Worm (Caenorhabditis elegans) whole organism, L1 larva: ENCODE results near the gene Y57G11B.8.

Experiments
- C04F5.9 ChIP-seq: sonication (generic microtip); optimal IDR thresholded peaks from 2 replicates; lab custom pipeline; 2016; ENCODE audit warnings: missing genetic modification characterization, missing compliant biosample characterization
- C16A3.4 ChIP-seq: fragments of 150-350 bp; optimal IDR thresholded peaks from 2 replicates; lab custom pipeline; 2014; ENCODE audit warnings: missing biosample characterization, missing genetic modification characterization
- C34B4.2 ChIP-seq: sonication (generic microtip); optimal IDR thresholded peaks from 2 replicates; lab custom pipeline; 2017; ENCODE audit warnings: mild to moderate bottlenecking, missing genetic modification characterization, missing compliant biosample characterization
- F16B12.6 ChIP-seq: fragments of 150-350 bp; optimal IDR thresholded peaks from 2 replicates; lab custom pipeline; 2014; ENCODE audit warnings: missing biosample characterization, missing genetic modification characterization
- blmp-1 ChIP-seq: fragments of 150-350 bp; optimal IDR thresholded peaks from 2 replicates; lab custom pipeline; 2014; ENCODE audit warnings: missing biosample characterization, missing genetic modification characterization
- ceh-82 ChIP-seq, 3 experiments: fragments of 150-350 bp in 1 of 3; sonication (generic microtip) in 2 of 3; optimal IDR thresholded peaks; 2 replicates each; lab custom pipeline; 2014 to 2017; ENCODE audit warnings: missing biosample characterization in 3 of 3, missing genetic modification characterization in 3 of 3
- efl-1 ChIP-seq, 4 experiments: fragments of 150-350 bp; optimal IDR thresholded peaks in 3 of 4; peaks in 1 of 4; 1 replicate in 1 of 4; 2 replicates in 3 of 4; lab custom pipeline; 2014; ENCODE audit warnings: missing biosample characterization in 2 of 4, missing genetic modification characterization in 2 of 4, missing genetic modification reagents in 2 of 4
- elt-2 ChIP-seq: sonication (generic microtip); optimal IDR thresholded peaks from 2 replicates; lab custom pipeline; 2016; ENCODE audit warnings: missing genetic modification characterization, mild to moderate bottlenecking, inconsistent platforms, missing compliant biosample characterization, missing genetic modification reagents
- elt-3 ChIP-seq, 6 experiments: fragments of 150-350 bp in 1 of 6; sonication (generic microtip); optimal IDR thresholded peaks; 2 replicates each; lab custom pipeline; 2017 to 2018; ENCODE audit warnings: missing biosample characterization in 6 of 6, missing genetic modification characterization in 6 of 6, inconsistent platforms in 1 of 6
- fkh-10 ChIP-seq: sonication (generic microtip); optimal IDR thresholded peaks from 2 replicates; lab custom pipeline; 2017; ENCODE audit warnings: missing biosample characterization, missing genetic modification reagents, missing genetic modification characterization
- fkh-4 ChIP-seq: sonication (generic microtip); optimal IDR thresholded peaks from 2 replicates; lab custom pipeline; 2016; ENCODE audit warnings: missing compliant biosample characterization, missing genetic modification characterization, borderline replicate concordance
- fkh-8 ChIP-seq: sonication (generic microtip); optimal IDR thresholded peaks from 2 replicates; lab custom pipeline; 2016; ENCODE audit warnings: mild to moderate bottlenecking, missing genetic modification characterization, missing compliant biosample characterization
- fos-1 ChIP-seq: fragments of 150-350 bp; optimal IDR thresholded peaks from 2 replicates; lab custom pipeline; 2014; ENCODE audit warnings: missing biosample characterization, missing genetic modification characterization
- hlh-17 ChIP-seq: fragments of 200-800 bp; sonication (Bioruptor generic); optimal IDR thresholded peaks from 2 replicates; lab custom pipeline; 2018; ENCODE audit warnings: missing genetic modification characterization, mild to moderate bottlenecking, missing compliant biosample characterization, moderate library complexity, borderline replicate concordance
- hlh-4 ChIP-seq: sonication (generic microtip); optimal IDR thresholded peaks from 2 replicates; lab custom pipeline; 2016; ENCODE audit warnings: mild to moderate bottlenecking, missing genetic modification characterization, missing compliant biosample characterization
- isw-1 ChIP-seq: fragments of 200-800 bp; sonication (Bioruptor generic); IDR thresholded peaks from 2 replicates; pipeline ENCODE4 v1.3.6; 2022; ENCODE audit warnings: missing genetic modification characterization, missing compliant biosample characterization
- jun-1 ChIP-seq: fragments of 150-350 bp; optimal IDR thresholded peaks from 2 replicates; lab custom pipeline; 2014; ENCODE audit warnings: missing biosample characterization, missing genetic modification reagents, missing genetic modification characterization
- lin-14 ChIP-seq: fragments of 200-800 bp; sonication (Bioruptor generic); optimal IDR thresholded peaks from 2 replicates; lab custom pipeline; 2018; ENCODE audit warnings: mild to moderate bottlenecking, missing genetic modification characterization, moderate library complexity, missing compliant biosample characterization
- lin-35 ChIP-seq, 2 experiments: fragments of 150-350 bp; optimal IDR thresholded peaks; 2 replicates each; lab custom pipeline; 2014; ENCODE audit warnings: missing biosample characterization in 2 of 2, missing genetic modification characterization in 2 of 2, missing genetic modification reagents in 2 of 2
- lin-39 ChIP-seq: fragments of 150-350 bp; optimal IDR thresholded peaks from 2 replicates; lab custom pipeline; 2014; ENCODE audit warnings: missing biosample characterization, missing genetic modification reagents, missing genetic modification characterization
- lsy-2 ChIP-seq, 2 experiments: fragments of 150-350 bp; optimal IDR thresholded peaks; 2 replicates each; lab custom pipeline; 2014; ENCODE audit warnings: missing biosample characterization in 2 of 2, missing genetic modification characterization in 2 of 2
- mdl-1 ChIP-seq, 2 experiments: fragments of 150-350 bp; optimal IDR thresholded peaks; 2 replicates each; lab custom pipeline; 2014 to 2017; ENCODE audit warnings: missing biosample characterization in 2 of 2, missing genetic modification characterization in 2 of 2, inconsistent platforms in 1 of 2
- mep-1 ChIP-seq: fragments of 150-350 bp; optimal IDR thresholded peaks from 2 replicates; lab custom pipeline; 2014; ENCODE audit warnings: missing biosample characterization, missing genetic modification characterization
- nhr-11 ChIP-seq: fragments of 150-350 bp; optimal IDR thresholded peaks from 2 replicates; lab custom pipeline; 2014; ENCODE audit warnings: missing biosample characterization, missing genetic modification characterization
- nhr-20 ChIP-seq: sonication (generic microtip); optimal IDR thresholded peaks from 2 replicates; lab custom pipeline; 2016; ENCODE audit warnings: mild to moderate bottlenecking, missing genetic modification characterization, missing compliant biosample characterization
- nhr-71 ChIP-seq: sonication (generic microtip); optimal IDR thresholded peaks from 2 replicates; lab custom pipeline; 2016; ENCODE audit warnings: mild to moderate bottlenecking, missing genetic modification characterization, moderate library complexity, missing compliant biosample characterization
- nhr-84 ChIP-seq: sonication (generic microtip); optimal IDR thresholded peaks from 2 replicates; lab custom pipeline; 2017; ENCODE audit warnings: missing biosample characterization, missing genetic modification characterization
- nhr-85 ChIP-seq: sonication (generic microtip); peaks from one replicate; lab custom pipeline; 2016; ENCODE audit warnings: missing genetic modification characterization, inconsistent platforms, missing compliant biosample characterization
- nhr-90 ChIP-seq: sonication (generic microtip); optimal IDR thresholded peaks from 2 replicates; lab custom pipeline; 2016; ENCODE audit warnings: mild to moderate bottlenecking, missing genetic modification characterization, missing compliant biosample characterization; ENCODE audit not compliant: poor library complexity
- skn-1 ChIP-seq: fragments of 150-350 bp; optimal IDR thresholded peaks from 2 replicates; lab custom pipeline; 2014; ENCODE audit warnings: missing biosample characterization, missing genetic modification characterization
- snu-23 ChIP-seq: sonication (generic microtip); optimal IDR thresholded peaks from 2 replicates; lab custom pipeline; 2016; ENCODE audit warnings: missing genetic modification characterization, missing compliant biosample characterization
- sup-37 ChIP-seq: fragments of 200-800 bp; sonication (Bioruptor generic); optimal IDR thresholded peaks from 2 replicates; lab custom pipeline; 2018; ENCODE audit warnings: mild to moderate bottlenecking, missing genetic modification characterization, missing compliant biosample characterization
- swsn-7 ChIP-seq: sonication (generic microtip); optimal IDR thresholded peaks from 2 replicates; lab custom pipeline; 2016; ENCODE audit warnings: missing genetic modification characterization, missing compliant biosample characterization
- tbx-2 ChIP-seq: sonication (generic microtip); optimal IDR thresholded peaks from 2 replicates; lab custom pipeline; 2016; ENCODE audit warnings: missing genetic modification characterization, missing compliant biosample characterization
- tlp-1 ChIP-seq: fragments of 150-350 bp; optimal IDR thresholded peaks from 2 replicates; lab custom pipeline; 2014; ENCODE audit warnings: missing biosample characterization, missing genetic modification characterization
- unc-62 ChIP-seq: fragments of 150-350 bp; optimal IDR thresholded peaks from 2 replicates; lab custom pipeline; 2014; ENCODE audit warnings: missing biosample characterization, missing genetic modification reagents, missing genetic modification characterization
- vab-15 ChIP-seq: sonication (generic microtip); optimal IDR thresholded peaks from 2 replicates; lab custom pipeline; 2017; ENCODE audit warnings: missing genotype, mild to moderate bottlenecking, missing genetic modification characterization, missing compliant biosample characterization
- zag-1 ChIP-seq: fragments of 150-350 bp; optimal IDR thresholded peaks from 2 replicates; lab custom pipeline; 2014; ENCODE audit warnings: missing biosample characterization, missing genetic modification characterization
- zip-4 ChIP-seq: fragments of 200-800 bp; sonication (Bioruptor generic); optimal IDR thresholded peaks from 2 replicates; lab custom pipeline; 2018; ENCODE audit warnings: mild to moderate bottlenecking, missing genetic modification characterization, moderate library complexity, missing compliant biosample characterization
- ztf-4 ChIP-seq: fragments of 150-350 bp; optimal IDR thresholded peaks from 2 replicates; lab custom pipeline; 2014; ENCODE audit warnings: missing biosample characterization, missing genetic modification characterization

Y57G11B.8 gene

ce11 chrIV:14609774-14610173, 31.3 kb upstream of the Y57G11B.8 start:
- peak in 1 of 6 experiments; percentile 22 for TF ChIP-seq elt-3 (tag; optimal IDR thresholded peaks at IDR 0.05; lab: Kevin White, UChicago)
- TF ChIP-seq nhr-85 (tag; lab: Kevin White, UChicago), result peak; percentile 84
- no peak for TF ChIP-seq efl-1 (optimal IDR thresholded peaks at IDR 0.05; lab: Kevin White, UChicago)
- no peak for TF ChIP-seq efl-1 (GFP tag; optimal IDR thresholded peaks at IDR 0.05 in 1 of 2; lab: Kevin White, UChicago)
- TF ChIP-seq zag-1, result no peak
- TF ChIP-seq nhr-20 (tag; lab: Kevin White, UChicago), result peak; percentile 68
- no peak for TF ChIP-seq C16A3.4 (tag; lab: Kevin White, UChicago)
- TF ChIP-seq sup-37 (GFP tag; lab: Kevin White, UChicago), result no peak
- peak in 1 of 2 experiments; percentile 69 for TF ChIP-seq lin-35 (GFP tag; optimal IDR thresholded peaks at IDR 0.05; lab: Kevin White, UChicago)
- TF ChIP-seq nhr-90 (tag; lab: Kevin White, UChicago), result peak; percentile 1
- TF ChIP-seq swsn-7 (tag; lab: Kevin White, UChicago), result no peak
- TF ChIP-seq tbx-2 (tag; lab: Kevin White, UChicago), result no peak
- no peak for TF ChIP-seq nhr-84 (tag; lab: Kevin White, UChicago)
- TF ChIP-seq skn-1 (tag; lab: Kevin White, UChicago), result peak; percentile 72
- TF ChIP-seq ztf-4 (tag; lab: Kevin White, UChicago), result no peak
- TF ChIP-seq lin-14 (GFP tag; lab: Kevin White, UChicago), result peak; percentile 24
- TF ChIP-seq hlh-17 (GFP tag; lab: Kevin White, UChicago), result no peak
- TF ChIP-seq vab-15 (tag; lab: Kevin White, UChicago), result no peak
- TF ChIP-seq nhr-11 (tag; lab: Kevin White, UChicago), result no peak
- no peak for TF ChIP-seq tlp-1 (tag; lab: Kevin White, UChicago)
- no peak for TF ChIP-seq zip-4
- TF ChIP-seq mep-1 (tag; lab: Kevin White, UChicago), result peak; percentile 33
- TF ChIP-seq elt-2, result peak; percentile 18
- TF ChIP-seq fos-1 (tag; lab: Kevin White, UChicago), result no peak
- TF ChIP-seq mdl-1 (tag; optimal IDR thresholded peaks at IDR 0.05; lab: Kevin White, UChicago), result peak in 1 of 2 experiments; percentile 8
- no peak for TF ChIP-seq ceh-82 (tag; optimal IDR thresholded peaks at IDR 0.05; lab: Kevin White, UChicago)
- no peak for TF ChIP-seq C34B4.2 (tag; lab: Kevin White, UChicago)
- TF ChIP-seq F16B12.6 (tag; lab: Kevin White, UChicago), result no peak
- TF ChIP-seq snu-23 (GFP tag; lab: Kevin White, UChicago), result peak; percentile 30
- no peak for TF ChIP-seq isw-1
- TF ChIP-seq blmp-1, result peak; percentile 19
- TF ChIP-seq unc-62, result no peak
- no peak for TF ChIP-seq fkh-10
- no peak for TF ChIP-seq fkh-4 (tag; lab: Kevin White, UChicago)
- TF ChIP-seq hlh-4 (tag; lab: Kevin White, UChicago), result no peak
- TF ChIP-seq lsy-2 (tag; optimal IDR thresholded peaks at IDR 0.05; lab: Kevin White, UChicago), result no peak
- no peak for TF ChIP-seq C04F5.9 (tag; lab: Kevin White, UChicago)
- TF ChIP-seq nhr-71 (tag; lab: Kevin White, UChicago), result peak; percentile 56
- TF ChIP-seq fkh-8 (tag; lab: Kevin White, UChicago), result no peak
- no peak for TF ChIP-seq lin-39
- peak; percentile 37 for TF ChIP-seq jun-1 (tag; lab: Kevin White, UChicago)
- TF ChIP-seq, all 84 proteins: peak for 14

- TF ChIP-seq nhr-11 (tag; lab: Kevin White, UChicago) (no peak), efl-1 (optimal IDR thresholded peaks at IDR 0.05; lab: Kevin White, UChicago) (no peak), efl-1 (GFP tag; optimal IDR thresholded peaks at IDR 0.05 in 1 of 2; lab: Kevin White, UChicago) (peak in 1 of 2 experiments; percentile 54)
- TF ChIP-seq, all 84 proteins: peak for 1
Measured at ce11 chrIV:14608605-14609004, 30.1 kb upstream of the Y57G11B.8 start.
